Worm (Caenorhabditis elegans): ENCODE data around the gene gsp-2.

Gene gsp-2

DNA sequence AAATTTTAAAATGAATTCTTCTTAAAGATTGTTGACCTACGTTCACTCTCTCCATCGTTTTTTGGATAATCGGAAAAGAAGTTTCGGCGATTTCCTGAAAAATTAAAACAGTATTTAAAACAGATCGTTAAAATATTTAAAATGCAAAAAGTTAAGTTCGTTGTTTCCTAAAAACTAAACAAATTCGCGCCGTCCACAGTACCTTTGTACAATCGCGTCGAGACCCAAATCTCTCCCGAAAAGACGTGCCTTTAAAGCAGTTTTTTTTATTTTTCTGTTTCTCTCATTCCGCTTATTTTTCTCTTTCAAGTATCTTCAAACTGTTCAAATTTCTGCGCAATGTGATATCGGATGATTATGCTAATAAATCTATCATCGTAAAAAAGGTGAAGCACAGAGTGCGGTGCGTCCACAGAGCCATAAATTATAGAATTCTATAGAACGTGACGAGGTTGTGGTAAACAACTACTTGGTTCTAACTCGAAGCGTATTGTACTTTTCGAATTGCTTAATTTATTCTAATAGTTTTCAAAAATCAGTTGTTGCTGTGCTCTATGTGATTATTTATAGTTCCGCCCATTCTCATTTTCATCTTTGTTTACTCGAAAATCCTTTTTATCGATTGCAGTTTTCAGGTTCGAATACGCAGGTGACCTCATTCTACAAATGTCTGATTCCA lies 25.6 kb upstream of the gsp-2 start, which contains the start of the genes F56C9.6 and F56C9.3:
Gene F56C9.6, minus strand, starts transcription at position 112 of the 679 bp plus-strand sequence.
Gene F56C9.3, plus strand, starts transcription at position 629 of the 679 bp plus-strand sequence.
- TF ChIP-seq fos-1 (tag; optimal IDR thresholded peaks at IDR 0.05) (no peak), unc-130 (GFP tag; optimal IDR thresholded peaks at IDR 0.05) (peak; percentile 20)

DNA sequence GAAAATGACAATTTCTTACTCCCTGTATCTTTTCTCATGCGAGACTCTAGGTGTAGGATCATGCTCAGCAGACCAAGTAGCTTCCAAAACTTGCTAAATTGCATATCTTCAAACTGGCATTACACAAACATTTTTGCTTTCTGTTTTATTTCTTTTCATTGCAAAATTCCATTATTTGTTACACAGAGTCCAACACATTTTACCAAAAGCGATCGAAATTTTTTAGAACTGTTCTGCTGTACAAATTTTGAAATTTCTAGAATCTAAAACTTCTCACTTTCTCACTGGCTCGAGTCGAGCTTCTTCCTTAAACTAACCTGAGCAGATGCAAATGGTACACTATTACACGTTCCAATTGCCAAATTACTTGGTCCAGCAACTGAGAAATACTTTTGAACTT lies 21.9 kb upstream of the gsp-2 start:
- TF ChIP-seq aha-1 (tag), result peak; percentile 93
- TF ChIP-seq lin-39 (tag; optimal IDR thresholded peaks at IDR 0.05), result no peak

DNA sequence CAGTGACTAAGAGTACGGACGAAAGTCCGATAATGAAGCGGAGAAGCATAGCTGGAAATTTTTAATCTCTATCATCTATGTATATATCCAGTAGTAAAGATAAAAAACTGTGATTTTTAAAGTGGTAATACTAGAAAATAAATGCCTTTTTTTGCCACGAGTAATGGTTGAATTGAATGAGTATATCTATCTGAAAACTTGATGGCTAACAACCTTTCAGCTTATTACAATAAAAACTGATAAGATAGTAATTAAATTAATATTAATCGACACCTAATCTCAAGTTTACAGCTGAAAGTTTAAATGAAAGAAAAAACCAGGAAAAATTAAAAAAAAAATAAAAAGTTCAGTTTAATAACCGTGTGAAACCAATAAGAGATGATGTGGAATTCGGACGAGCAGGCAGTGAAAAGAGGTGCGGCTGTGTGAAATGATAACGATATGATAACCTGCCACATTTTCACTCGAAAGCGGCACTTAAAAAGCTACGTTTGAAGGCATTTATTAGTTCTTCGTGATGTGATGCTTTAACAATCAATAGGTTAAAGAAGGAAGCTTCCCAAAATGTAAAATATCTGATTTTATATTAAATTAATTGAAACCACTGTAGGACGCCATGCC lies 21.4 kb upstream of the gsp-2 start, which contains the start of gene nspg-6:
Gene nspg-6, minus strand, starts transcription at position 51 of the 621 bp plus-strand sequence.
- peak; percentile 39 for TF ChIP-seq dve-1 (tag; optimal IDR thresholded peaks at IDR 0.05; ENCODE audit: insufficient read depth)
- no peak for TF ChIP-seq spr-3 (GFP tag; optimal IDR thresholded peaks at IDR 0.05)
- no peak for TF ChIP-seq D1046.2 (GFP tag; IDR thresholded peaks at IDR 0.05)
- TF ChIP-seq lin-39 (tag; optimal IDR thresholded peaks at IDR 0.05), result no peak
- TF ChIP-seq dmd-6 (GFP tag; IDR thresholded peaks at IDR 0.05), result peak; percentile 66
- no peak for TF ChIP-seq ces-1 (GFP tag; optimal IDR thresholded peaks at IDR 0.05)
- no peak for TF ChIP-seq saeg-2 (GFP tag; IDR thresholded peaks at IDR 0.05)
- TF ChIP-seq arid-1 (GFP tag; conservative IDR thresholded peaks at IDR 0.05), result no peak
- TF ChIP-seq hlh-30 (tag; optimal IDR thresholded peaks at IDR 0.05; ENCODE audit: insufficient read depth), result no peak
- peak; percentile 77 for TF ChIP-seq nhr-28 (tag; optimal IDR thresholded peaks at IDR 0.05)
- no peak for TF ChIP-seq Y5F2A.4 (GFP tag; optimal IDR thresholded peaks at IDR 0.05)
- TF ChIP-seq F49E8.2 (tag; optimal IDR thresholded peaks at IDR 0.05; ENCODE audit: borderline replicate concordance), result no peak
- peak; percentile 30 for TF ChIP-seq hlh-11 (tag; optimal IDR thresholded peaks at IDR 0.05)
- TF ChIP-seq php-3 (GFP tag; IDR thresholded peaks at IDR 0.05), result peak; percentile 70; the same call in 1 of the 2 replicates
- TF ChIP-seq pqm-1 (tag; optimal IDR thresholded peaks at IDR 0.05), result peak; percentile 97
- no peak for TF ChIP-seq lin-15B (tag; optimal IDR thresholded peaks at IDR 0.05)
- TF ChIP-seq daf-16 (GFP tag; optimal IDR thresholded peaks at IDR 0.05), result no peak
- peak; percentile 48 for TF ChIP-seq daf-16 (tag; optimal IDR thresholded peaks at IDR 0.05)

DNA sequence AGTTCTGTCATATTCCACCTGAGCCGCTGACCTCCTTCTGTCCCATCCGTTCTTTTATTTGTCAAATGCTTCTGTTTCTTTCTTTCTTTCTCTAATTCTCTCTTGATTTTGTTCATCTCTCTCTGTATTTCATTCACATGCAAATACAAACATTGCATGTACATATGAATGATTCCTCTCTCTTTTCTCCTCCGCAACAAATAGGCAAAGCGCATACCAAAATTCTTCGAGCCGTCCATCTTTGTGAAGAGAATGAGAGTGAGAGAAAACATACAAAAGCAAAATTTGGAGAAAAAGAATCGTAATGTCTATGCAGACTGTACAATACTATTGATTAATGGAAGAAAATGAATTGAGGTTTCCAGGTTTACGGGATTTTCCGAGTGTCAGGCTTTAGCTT lies 19.0 kb upstream of the gsp-2 start:
- TF ChIP-seq attf-4 (tag; optimal IDR thresholded peaks at IDR 0.05) (no peak), ceh-62 (tag; optimal IDR thresholded peaks at IDR 0.05) (no peak), ctbp-1 (GFP tag; IDR thresholded peaks at IDR 0.05) (no peak), mdt-29 (GFP tag; IDR thresholded peaks at IDR 0.05) (no peak), lin-38 (GFP tag; IDR thresholded peaks at IDR 0.05) (no peak), daf-16 (GFP tag; optimal IDR thresholded peaks at IDR 0.05) (no peak), daf-16 (tag; optimal IDR thresholded peaks at IDR 0.05) (peak; percentile 45), F26F4.8 (GFP tag; conservative IDR thresholded peaks at IDR 0.05) (no peak), pha-4 (GFP tag; IDR thresholded peaks at IDR 0.05) (no peak), pha-4 (tag; optimal IDR thresholded peaks at IDR 0.05) (peak; percentile 77), lsy-2 (tag; optimal IDR thresholded peaks at IDR 0.05) (peak in 1 of 2 experiments; percentile 15), spr-3 (GFP tag; optimal IDR thresholded peaks at IDR 0.05) (no peak), nhr-237 (tag; optimal IDR thresholded peaks at IDR 0.05) (no peak), hlh-11 (tag; optimal IDR thresholded peaks at IDR 0.05) (peak; percentile 20), nhr-10 (tag; optimal IDR thresholded peaks at IDR 0.05) (no peak), egl-43 (GFP tag; IDR thresholded peaks at IDR 0.05) (no peak), hlh-30 (tag; optimal IDR thresholded peaks at IDR 0.05; ENCODE audit: insufficient read depth) (peak; percentile 23), nhr-42 (GFP tag; IDR thresholded peaks at IDR 0.05) (no peak), pqm-1 (tag; optimal IDR thresholded peaks at IDR 0.05) (peak; percentile 69), ZK337.2 (GFP tag; IDR thresholded peaks at IDR 0.05) (no peak), zfp-3 (GFP tag; conservative IDR thresholded peaks at IDR 0.05) (no peak), dve-1 (tag; optimal IDR thresholded peaks at IDR 0.05; ENCODE audit: insufficient read depth) (peak; percentile 42), dmd-6 (GFP tag; IDR thresholded peaks at IDR 0.05) (no peak), unc-62 (GFP tag; optimal IDR thresholded peaks at IDR 0.05 in 1 of 2) (peak in 1 of 2 experiments; percentile 53), unc-62 (tag; optimal IDR thresholded peaks at IDR 0.05) (no peak)

All from whole organism, L4 larva.